Worm (Caenorhabditis elegans) whole organism, L3 larva: Measurements from ENCODE around the gene ptr-6.

Experiments used
- ceh-82 ChIP-seq: fragments of 150-350 bp; optimal IDR thresholded peaks from 2 replicates; lab custom pipeline; 2014; ENCODE audit warnings: missing biosample characterization, missing genetic modification characterization
- egl-5 ChIP-seq: fragments of 150-350 bp; optimal IDR thresholded peaks from 2 replicates; lab custom pipeline; 2017; ENCODE audit warnings: missing biosample characterization, missing genetic modification reagents, missing genetic modification characterization, inconsistent platforms
- eor-1 ChIP-seq, 2 experiments: fragments of 150-350 bp; optimal IDR thresholded peaks; 2 replicates each; lab custom pipeline; 2014 to 2018; ENCODE audit warnings: missing biosample characterization in 2 of 2, missing genetic modification characterization in 2 of 2
- fkh-2 ChIP-seq: fragments of 150-350 bp; optimal IDR thresholded peaks from 2 replicates; lab custom pipeline; 2014; ENCODE audit warnings: missing biosample characterization, missing genetic modification reagents, missing genetic modification characterization
- fos-1 ChIP-seq: fragments of 150-350 bp; optimal IDR thresholded peaks from 2 replicates; lab custom pipeline; 2014; ENCODE audit warnings: missing biosample characterization, missing genetic modification characterization
- mdl-1 ChIP-seq: fragments of 150-350 bp; optimal IDR thresholded peaks from 2 replicates; lab custom pipeline; 2014; ENCODE audit warnings: missing biosample characterization, missing genetic modification characterization
- nfya-1 ChIP-seq: sonication (generic microtip); optimal IDR thresholded peaks from 2 replicates; lab custom pipeline; 2017; ENCODE audit warnings: missing genetic modification characterization, mild to moderate bottlenecking, missing compliant biosample characterization, antibody characterized with exemption, moderate library complexity; ENCODE audit not compliant: insufficient read depth
- nhr-12 ChIP-seq: fragments of 150-350 bp; optimal IDR thresholded peaks from 2 replicates; lab custom pipeline; 2014; ENCODE audit warnings: missing biosample characterization, missing genetic modification characterization
- nhr-23 ChIP-seq: fragments of 150-350 bp; optimal IDR thresholded peaks from 2 replicates; lab custom pipeline; 2014; ENCODE audit warnings: missing biosample characterization, missing genetic modification reagents, missing genetic modification characterization
- pqm-1 ChIP-seq: fragments of 150-350 bp; optimal IDR thresholded peaks from 2 replicates; lab custom pipeline; 2017; ENCODE audit warnings: missing biosample characterization, missing genetic modification characterization, inconsistent platforms
- skn-1 ChIP-seq: fragments of 150-350 bp; optimal IDR thresholded peaks from 2 replicates; lab custom pipeline; 2014; ENCODE audit warnings: missing biosample characterization, missing genetic modification characterization
- snpc-4 ChIP-seq: fragments of 150-350 bp; optimal IDR thresholded peaks from 2 replicates; lab custom pipeline; 2014; ENCODE audit warnings: missing biosample characterization, missing genetic modification characterization
- unc-62 ChIP-seq: fragments of 150-350 bp; sonication (generic microtip); optimal IDR thresholded peaks from 4 replicates; lab custom pipeline; 2014; ENCODE audit warnings: missing biosample characterization, missing genetic modification reagents, missing genetic modification characterization

- TF ChIP-seq snpc-4 (tag; lab: Kevin White, UChicago) = no peak
- TF ChIP-seq egl-5 (tag; lab: Kevin White, UChicago) = no peak
- TF ChIP-seq mdl-1 (tag; lab: Kevin White, UChicago) = no peak
- TF ChIP-seq nhr-12 (tag; lab: Kevin White, UChicago) = no peak
- no peak for TF ChIP-seq nhr-23 (tag; lab: Kevin White, UChicago)
- no peak for TF ChIP-seq fos-1 (tag; lab: Kevin White, UChicago)
- no peak for TF ChIP-seq pqm-1 (tag; lab: Kevin White, UChicago)
- TF ChIP-seq skn-1 (tag; lab: Kevin White, UChicago) = no peak
- no peak for TF ChIP-seq unc-62 (GFP tag; lab: Kevin White, UChicago)
- TF ChIP-seq fkh-2 (tag; lab: Kevin White, UChicago) = no peak
- TF ChIP-seq nfya-1 (tag; lab: Kevin White, UChicago) = no peak
- no peak for TF ChIP-seq eor-1 (tag; optimal IDR thresholded peaks at IDR 0.05; lab: Kevin White, UChicago)
- no peak for TF ChIP-seq ceh-82 (tag; lab: Kevin White, UChicago)
Observed at ce11 chrII:5241560-5241959, 5.1 kb downstream of the ptr-6 start, which contains the start of gene T16D1.1.
